Worm (Caenorhabditis elegans) whole organism, L3 larva: ENCODE data around the gene nhr-116.

Source experiments
- aly-2 ChIP-seq: fragments of 150-350 bp; optimal IDR thresholded peaks from 2 replicates; lab custom pipeline; 2014; ENCODE audit warnings: missing biosample characterization, missing genetic modification characterization
- fkh-10 ChIP-seq: sonication (generic microtip); optimal IDR thresholded peaks from 2 replicates; lab custom pipeline; 2017; ENCODE audit warnings: missing biosample characterization, missing genetic modification reagents, missing genetic modification characterization
- skn-1 ChIP-seq: fragments of 150-350 bp; optimal IDR thresholded peaks from 2 replicates; lab custom pipeline; 2014; ENCODE audit warnings: missing biosample characterization, missing genetic modification characterization

- TF ChIP-seq fkh-10 (GFP tag; lab: Kevin White, UChicago) (no peak), skn-1 (tag; lab: Kevin White, UChicago) (no peak), aly-2 (tag; lab: Kevin White, UChicago) (no peak)
Measured at ce11 chrV:16873642-16874041, 38.4 kb upstream of the nhr-116 start, which contains the start of gene srw-23.
